Worm (Caenorhabditis elegans) whole organism, late embryonic: ENCODE results near the gene C35D10.8.

Experiments
- K09A11.1 ChIP-seq: sonication (generic microtip); optimal IDR thresholded peaks from 2 replicates; lab custom pipeline; 2017; ENCODE audit warnings: antibody characterized with exemption, mild to moderate bottlenecking, missing genetic modification characterization, missing compliant biosample characterization; ENCODE audit not compliant: insufficient read depth
- T23F11.4 ChIP-seq: fragments of 200-800 bp; sonication (Bioruptor generic); optimal IDR thresholded peaks from 2 replicates; lab custom pipeline; 2018; ENCODE audit warnings: mild to moderate bottlenecking, missing genetic modification characterization, missing compliant biosample characterization
- Y22D7AL.16 ChIP-seq: sonication (generic microtip); optimal IDR thresholded peaks from 2 replicates; lab custom pipeline; 2016; ENCODE audit warnings: missing genetic modification characterization, missing compliant biosample characterization
- ahr-1 ChIP-seq: sonication (generic microtip); optimal IDR thresholded peaks from 2 replicates; lab custom pipeline; 2016; ENCODE audit warnings: missing genetic modification characterization, missing compliant biosample characterization
- ama-1 ChIP-seq: fragments of 150-350 bp; optimal IDR thresholded peaks from 2 replicates; lab custom pipeline; 2014
- ceh-19 ChIP-seq: fragments of 200-800 bp; sonication (Bioruptor generic); optimal IDR thresholded peaks from 2 replicates; lab custom pipeline; 2018; ENCODE audit warnings: mild to moderate bottlenecking, missing genetic modification characterization, missing compliant biosample characterization
- ceh-30 ChIP-seq: fragments of 150-350 bp; optimal IDR thresholded peaks from 2 replicates; lab custom pipeline; 2014; ENCODE audit warnings: missing biosample characterization, missing genetic modification characterization
- ceh-34 ChIP-seq: sonication (generic microtip); optimal IDR thresholded peaks from 2 replicates; lab custom pipeline; 2016; ENCODE audit warnings: mild to moderate bottlenecking, missing genetic modification characterization, missing compliant biosample characterization
- ceh-45 ChIP-seq: fragments of 200-800 bp; sonication (Bioruptor generic); IDR thresholded peaks from 2 replicates; pipeline ENCODE4 v1.3.6; 2022; ENCODE audit warnings: missing genetic modification reagents, missing genetic modification characterization, missing compliant biosample characterization
- dve-1 ChIP-seq: sonication (generic microtip); optimal IDR thresholded peaks from 2 replicates; lab custom pipeline; 2017; ENCODE audit warnings: antibody characterized with exemption, mild to moderate bottlenecking, missing genetic modification characterization, missing compliant biosample characterization
- elt-2 ChIP-seq: sonication (generic microtip); optimal IDR thresholded peaks from 2 replicates; lab custom pipeline; 2016; ENCODE audit warnings: missing genetic modification reagents, missing genetic modification characterization, missing compliant biosample characterization
- fax-1 ChIP-seq: sonication (generic microtip); optimal IDR thresholded peaks from 2 replicates; lab custom pipeline; 2016; ENCODE audit warnings: missing genotype, missing genetic modification characterization, missing compliant biosample characterization
- fkh-10 ChIP-seq: fragments of 150-350 bp; optimal IDR thresholded peaks from 2 replicates; lab custom pipeline; 2014; ENCODE audit warnings: missing biosample characterization, missing genetic modification reagents, missing genetic modification characterization
- gmeb-2 ChIP-seq: sonication (generic microtip); optimal IDR thresholded peaks from 2 replicates; lab custom pipeline; 2016; ENCODE audit warnings: missing genetic modification characterization, inconsistent platforms, missing compliant biosample characterization
- hlh-30 ChIP-seq: sonication (generic microtip); optimal IDR thresholded peaks from 2 replicates; lab custom pipeline; 2017; ENCODE audit warnings: antibody characterized with exemption, missing genetic modification characterization, missing compliant biosample characterization; ENCODE audit not compliant: insufficient read depth
- lim-6 ChIP-seq: sonication (generic microtip); optimal IDR thresholded peaks from 2 replicates; lab custom pipeline; 2016; ENCODE audit warnings: missing genetic modification characterization, missing compliant biosample characterization
- madf-2 ChIP-seq: sonication (generic microtip); optimal IDR thresholded peaks from 2 replicates; lab custom pipeline; 2017; ENCODE audit warnings: missing genetic modification characterization, missing compliant biosample characterization
- nfya-1 ChIP-seq: sonication (generic microtip); optimal IDR thresholded peaks from 2 replicates; lab custom pipeline; 2017; ENCODE audit warnings: missing genetic modification characterization, mild to moderate bottlenecking, missing compliant biosample characterization, antibody characterized with exemption, moderate library complexity
- nhr-232 ChIP-seq: sonication (generic microtip); optimal IDR thresholded peaks from 2 replicates; lab custom pipeline; 2016; ENCODE audit warnings: missing genetic modification characterization, missing compliant biosample characterization
- pag-3 ChIP-seq: sonication (generic microtip); optimal IDR thresholded peaks from 2 replicates; lab custom pipeline; 2016; ENCODE audit warnings: missing compliant biosample characterization, missing genetic modification characterization, borderline replicate concordance
- pat-9 ChIP-seq: fragments of 200-800 bp; sonication (Bioruptor generic); optimal IDR thresholded peaks from 2 replicates; lab custom pipeline; 2018; ENCODE audit warnings: mild to moderate bottlenecking, missing genetic modification characterization, moderate library complexity, missing compliant biosample characterization
- pax-1 ChIP-seq: fragments of 150-350 bp; optimal IDR thresholded peaks from 2 replicates; lab custom pipeline; 2014; ENCODE audit warnings: missing biosample characterization, missing genetic modification characterization
- pha-4 ChIP-seq: fragments of 150-350 bp; optimal IDR thresholded peaks from 2 replicates; lab custom pipeline; 2018; ENCODE audit warnings: missing biosample characterization, missing genetic modification reagents, missing genetic modification characterization
- pqm-1 ChIP-seq: sonication (generic microtip); optimal IDR thresholded peaks from 2 replicates; lab custom pipeline; 2016; ENCODE audit warnings: missing genetic modification characterization, missing compliant biosample characterization
- pros-1 ChIP-seq: fragments of 150-350 bp; optimal IDR thresholded peaks from 2 replicates; lab custom pipeline; 2014; ENCODE audit warnings: missing biosample characterization, missing genetic modification reagents, missing genetic modification characterization
- ref-2 ChIP-seq: sonication (generic microtip); optimal IDR thresholded peaks from 2 replicates; lab custom pipeline; 2016; ENCODE audit warnings: missing genetic modification characterization, missing compliant biosample characterization
- rnt-1 ChIP-seq: sonication (generic microtip); optimal IDR thresholded peaks from 2 replicates; lab custom pipeline; 2016; ENCODE audit warnings: missing genetic modification characterization, missing compliant biosample characterization
- sdc-2 ChIP-seq: sonication (generic microtip); optimal IDR thresholded peaks from 2 replicates; lab custom pipeline; 2016; ENCODE audit warnings: missing genotype, missing genetic modification characterization, missing compliant biosample characterization
- sox-4 ChIP-seq: sonication (generic microtip); optimal IDR thresholded peaks from 2 replicates; lab custom pipeline; 2017; ENCODE audit warnings: mild to moderate bottlenecking, missing genetic modification characterization, inconsistent platforms, missing compliant biosample characterization
- tbx-7 ChIP-seq: sonication (generic microtip); optimal IDR thresholded peaks from 2 replicates; lab custom pipeline; 2016; ENCODE audit warnings: missing genotype, missing genetic modification characterization, missing compliant biosample characterization
- unc-42 ChIP-seq: sonication (generic microtip); optimal IDR thresholded peaks from 2 replicates; lab custom pipeline; 2016; ENCODE audit warnings: missing genotype, missing genetic modification characterization, missing compliant biosample characterization
- unc-86 ChIP-seq: sonication (generic microtip); optimal IDR thresholded peaks from 2 replicates; lab custom pipeline; 2016; ENCODE audit warnings: missing genetic modification characterization, missing compliant biosample characterization
- ztf-16 ChIP-seq: sonication (generic microtip); optimal IDR thresholded peaks from 2 replicates; lab custom pipeline; 2017; ENCODE audit warnings: missing genetic modification characterization, missing compliant biosample characterization

The C35D10.8 gene

DNA sequence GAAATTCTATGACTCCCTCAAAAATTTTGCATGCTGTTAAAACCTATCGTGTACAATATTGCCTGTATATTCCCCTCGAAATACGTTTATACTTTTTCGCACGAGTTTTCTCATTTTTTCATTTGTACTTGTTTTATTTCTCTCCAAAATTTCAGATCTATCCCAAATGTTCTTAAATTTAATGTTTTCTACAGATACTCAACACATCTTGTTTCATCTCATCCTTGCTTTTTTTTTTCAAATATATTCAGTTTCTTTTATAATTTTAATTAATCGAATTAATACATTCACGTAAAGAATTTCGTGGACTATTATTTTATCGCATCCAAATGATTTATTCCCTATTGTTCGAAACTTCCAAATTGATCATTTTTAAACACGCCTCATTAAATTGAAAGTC, at the start of gene C35D10.8:
Gene C35D10.8, plus strand, starts transcription at position 301 of the 400 bp plus-strand sequence.
- TF ChIP-seq ahr-1 (tag; lab: Kevin White, UChicago) (no peak), ceh-34 (tag; lab: Kevin White, UChicago) (no peak), T23F11.4 (GFP tag; lab: Kevin White, UChicago) (no peak), unc-86 (tag; lab: Kevin White, UChicago) (no peak), hlh-30 (tag; lab: Kevin White, UChicago) (no peak)
- TF ChIP-seq, all 69 proteins: peak for 0

- TF ChIP-seq ahr-1 (tag; lab: Kevin White, UChicago) (no peak), gmeb-2 (tag; lab: Kevin White, UChicago) (no peak), fax-1 (tag; lab: Kevin White, UChicago) (no peak), pros-1 (tag; lab: Kevin White, UChicago) (no peak), ceh-19 (GFP tag; lab: Kevin White, UChicago) (no peak), rnt-1 (tag; lab: Kevin White, UChicago) (no peak), sox-4 (tag; lab: Kevin White, UChicago) (no peak), fkh-10 (GFP tag; lab: Kevin White, UChicago) (no peak), ref-2 (tag; lab: Kevin White, UChicago) (no peak), ceh-45 (GFP tag; lab: Robert Waterston, UW) (no peak), pax-1 (tag; lab: Kevin White, UChicago) (no peak), madf-2 (tag; lab: Kevin White, UChicago) (no peak), unc-86 (tag; lab: Kevin White, UChicago) (no peak), ceh-30 (tag; lab: Kevin White, UChicago) (no peak), lim-6 (tag; lab: Kevin White, UChicago) (no peak), elt-2 (no peak), ama-1 (lab: Kevin White, UChicago) (no peak), hlh-30 (tag; lab: Kevin White, UChicago) (no peak), pag-3 (tag; lab: Kevin White, UChicago) (no peak)
Measured at ce11 chrIII:4806345-4806744, 48.7 kb upstream of the C35D10.8 start.

DNA sequence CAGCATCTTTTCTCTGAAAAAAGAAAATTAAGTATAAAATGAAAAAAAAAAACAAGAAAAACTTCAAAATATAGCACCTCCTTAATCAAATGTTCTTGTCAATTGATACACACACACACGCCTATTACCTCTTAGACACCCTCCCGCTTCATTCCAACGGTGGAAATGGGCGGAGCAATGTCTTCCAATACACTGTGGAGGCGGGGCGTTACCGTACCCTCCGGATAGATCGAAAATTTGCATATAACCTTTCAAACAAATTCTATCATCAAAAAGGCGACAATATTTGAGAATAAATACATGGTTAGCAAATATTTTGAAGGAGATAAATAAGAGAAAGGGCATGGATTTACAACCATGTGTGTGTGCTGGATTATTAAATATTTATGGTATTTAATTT, 46.9 kb upstream of the C35D10.8 start:
- TF ChIP-seq nfya-1 (peak; percentile 85), dve-1 (tag; lab: Kevin White, UChicago) (no peak)

DNA sequence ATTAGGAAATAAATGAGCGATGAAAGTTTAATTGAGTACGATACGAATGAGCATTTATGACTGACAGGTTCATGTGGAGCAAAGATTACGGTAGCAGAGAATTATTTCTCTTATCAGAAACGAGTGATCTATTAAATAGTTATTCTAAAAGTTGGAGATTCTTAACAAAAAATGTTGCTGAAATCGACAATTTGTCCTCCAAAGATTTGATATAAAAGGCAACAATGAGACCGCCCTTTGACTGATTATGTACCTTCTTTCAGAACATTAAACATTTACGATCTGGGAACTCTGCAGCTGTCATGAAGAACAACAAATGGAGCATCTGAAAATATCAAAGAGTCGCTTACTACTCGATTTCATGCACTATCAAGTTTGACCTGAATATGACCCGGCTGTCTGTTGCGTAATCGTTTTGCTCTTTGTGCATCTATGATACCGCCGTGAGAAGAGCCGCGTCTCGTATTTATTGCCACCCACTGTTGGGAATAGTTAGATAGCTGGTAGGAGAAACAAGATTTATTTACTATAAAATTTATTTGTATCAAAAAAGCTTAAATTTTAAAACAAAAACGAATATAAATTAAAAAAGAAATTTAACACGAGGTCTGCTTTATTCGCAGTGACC, 45.4 kb upstream of the C35D10.8 start, which contains the start of gene pal-1:
Gene pal-1, minus strand, starts transcription at position 51 of the 628 bp plus-strand sequence.
- TF ChIP-seq unc-42 (tag; lab: Kevin White, UChicago), result no peak
- no peak for TF ChIP-seq tbx-7
- no peak for TF ChIP-seq pros-1 (tag; lab: Kevin White, UChicago)
- TF ChIP-seq pha-4 (tag; lab: Kevin White, UChicago), result no peak
- no peak for TF ChIP-seq Y22D7AL.16 (tag; lab: Kevin White, UChicago)
- no peak for TF ChIP-seq nfya-1
- TF ChIP-seq K09A11.1 (tag; lab: Kevin White, UChicago), result no peak
- no peak for TF ChIP-seq sdc-2 (tag; lab: Kevin White, UChicago)
- TF ChIP-seq nhr-232, result no peak
- no peak for TF ChIP-seq ref-2 (tag; lab: Kevin White, UChicago)
- no peak for TF ChIP-seq ztf-16
- TF ChIP-seq pqm-1 (tag; lab: Kevin White, UChicago), result no peak
- TF ChIP-seq unc-86 (tag; lab: Kevin White, UChicago), result no peak
- no peak for TF ChIP-seq gmeb-2 (tag; lab: Kevin White, UChicago)
- no peak for TF ChIP-seq pat-9
- TF ChIP-seq, all 69 proteins: peak for 0

DNA sequence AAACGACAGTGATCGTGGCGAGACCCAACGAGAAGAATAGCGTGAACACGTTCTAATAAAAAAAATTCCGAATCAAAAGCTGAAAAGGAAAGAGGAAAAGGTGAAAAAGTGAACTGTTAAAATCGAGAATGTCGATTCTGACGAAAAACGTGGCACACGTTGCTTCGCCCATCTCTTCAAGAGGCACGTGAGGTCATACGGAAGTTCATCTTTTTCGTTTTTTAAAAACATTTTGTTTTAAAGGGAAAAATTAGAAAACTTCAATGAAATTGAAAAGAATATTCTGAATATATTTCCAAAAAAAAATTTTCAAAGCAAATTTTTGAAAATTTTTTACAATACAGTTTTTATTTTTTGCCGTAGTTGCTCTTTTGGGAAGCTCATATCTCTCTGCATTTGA, 43.8 kb upstream of the C35D10.8 start, which contains the start of gene C38D4.7:
Gene C38D4.7, minus strand, starts transcription at position 101 of the 400 bp plus-strand sequence.
- TF ChIP-seq fkh-10 (GFP tag; lab: Kevin White, UChicago), result no peak
